Worm (Caenorhabditis elegans) whole organism, mixed stage, embryonic: Measurements from ENCODE around the gene atg-16.2.
A peak's percentile ranks its signal among the peaks of the same experiment; 100 is the strongest.

Experiments
- blmp-1 ChIP-seq: fragments of 150-350 bp; optimal IDR thresholded peaks from 2 replicates; lab custom pipeline; 2014; ENCODE audit warnings: missing biosample characterization, missing genetic modification characterization
- ceh-43 ChIP-seq: fragments of 200-800 bp; sonication (Bioruptor generic); optimal IDR thresholded peaks from 2 replicates; lab custom pipeline; 2018; ENCODE audit warnings: mild to moderate bottlenecking, missing genetic modification characterization, moderate library complexity, missing compliant biosample characterization
- mep-1 ChIP-seq: fragments of 150-350 bp; optimal IDR thresholded peaks from 2 replicates; lab custom pipeline; 2017; ENCODE audit warnings: missing biosample characterization, missing genetic modification reagents, missing genetic modification characterization, inconsistent platforms
- nhr-237 ChIP-seq: fragments of 150-350 bp; optimal IDR thresholded peaks from 2 replicates; lab custom pipeline; 2014; ENCODE audit warnings: missing biosample characterization, missing genetic modification characterization
- snpc-4 ChIP-seq: fragments of 150-350 bp; optimal IDR thresholded peaks from 2 replicates; lab custom pipeline; 2014; ENCODE audit warnings: missing biosample characterization, missing genetic modification characterization

DNA sequence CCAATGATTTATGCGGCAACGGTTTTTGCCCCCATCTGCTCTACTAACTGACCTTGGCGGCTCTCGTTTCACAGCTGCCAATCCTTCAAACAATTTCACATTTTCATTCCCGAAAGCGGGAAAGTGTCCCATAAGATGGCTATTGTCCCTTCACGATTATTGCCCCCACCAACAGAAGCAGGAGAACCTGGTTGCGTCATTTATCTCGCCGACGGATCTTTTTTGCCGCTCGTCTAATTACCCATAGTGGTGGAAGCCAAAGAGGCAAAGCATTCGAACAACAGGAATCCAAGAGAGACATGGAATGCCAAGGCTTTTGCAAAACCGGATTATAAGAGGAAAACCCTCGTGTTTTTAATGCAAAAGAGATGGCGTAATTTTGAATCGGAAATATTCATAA, 44.1 kb downstream of the atg-16.2 start:
- TF ChIP-seq mep-1 (tag; lab: Kevin White, UChicago): peak; percentile 31
- TF ChIP-seq ceh-43 (GFP tag; lab: Kevin White, UChicago): no peak
- no peak for TF ChIP-seq nhr-237 (tag; lab: Kevin White, UChicago)
- no peak for TF ChIP-seq blmp-1 (tag; lab: Kevin White, UChicago)
- TF ChIP-seq snpc-4: no peak
